Worm (Caenorhabditis elegans) whole organism, L4 larva: Measurements from ENCODE around the gene lron-3.

Source experiments
- D1046.2 ChIP-seq: fragments of 200-800 bp; sonication (Bioruptor generic); IDR thresholded peaks from 2 replicates; pipeline ENCODE4 v1.3.6; 2022; ENCODE audit warnings: missing genetic modification characterization, missing compliant biosample characterization
- F37D6.2 ChIP-seq: sonication (generic microtip); optimal IDR thresholded peaks from 2 replicates; lab custom pipeline; 2016; ENCODE audit warnings: mild to moderate bottlenecking, missing genetic modification characterization, missing compliant biosample characterization
- R02D3.7 ChIP-seq: fragments of 150-350 bp; sonication (generic microtip); optimal IDR thresholded peaks from 3 replicates; lab custom pipeline; 2014; ENCODE audit warnings: missing biosample characterization, missing genetic modification characterization
- aha-1 ChIP-seq: fragments of 150-350 bp; peaks from one replicate; lab custom pipeline; 2014; ENCODE audit warnings: missing biosample characterization, missing genetic modification characterization
- attf-4 ChIP-seq: sonication (generic microtip); optimal IDR thresholded peaks from 3 replicates; lab custom pipeline; 2017; ENCODE audit warnings: missing biosample characterization, missing genetic modification characterization
- ceh-20 ChIP-seq: fragments of 200-800 bp; sonication (Bioruptor generic); IDR thresholded peaks from 2 replicates; pipeline ENCODE4 v1.3.6; 2022; ENCODE audit warnings: missing genetic modification reagents, missing genetic modification characterization, missing compliant biosample characterization
- ceh-44 ChIP-seq: fragments of 200-800 bp; sonication (Bioruptor generic); IDR thresholded peaks from 2 replicates; pipeline ENCODE4 v1.3.6; 2022; ENCODE audit warnings: missing genetic modification reagents, missing genetic modification characterization, missing compliant biosample characterization
- ceh-82 ChIP-seq: sonication (generic microtip); optimal IDR thresholded peaks from 2 replicates; lab custom pipeline; 2017; ENCODE audit warnings: missing biosample characterization, missing genetic modification characterization
- daf-8 ChIP-seq: fragments of 200-800 bp; sonication (Bioruptor generic); IDR thresholded peaks from 2 replicates; pipeline ENCODE4 v1.3.6; 2022; ENCODE audit warnings: missing genetic modification characterization, missing compliant biosample characterization
- dmd-6 ChIP-seq: fragments of 200-800 bp; sonication (Bioruptor generic); IDR thresholded peaks from 2 replicates; pipeline ENCODE4 v1.3.6; 2022; ENCODE audit warnings: missing genetic modification reagents, missing genetic modification characterization, missing compliant biosample characterization
- dpl-1 ChIP-seq: fragments of 150-350 bp; optimal IDR thresholded peaks from 2 replicates; lab custom pipeline; 2014; ENCODE audit warnings: missing biosample characterization, missing genetic modification reagents, missing genetic modification characterization
- hlh-30 ChIP-seq: sonication (generic microtip); optimal IDR thresholded peaks from 2 replicates; lab custom pipeline; 2017; ENCODE audit warnings: antibody characterized with exemption, mild to moderate bottlenecking, missing genetic modification characterization, missing compliant biosample characterization; ENCODE audit not compliant: insufficient read depth
- jun-1 ChIP-seq: fragments of 150-350 bp; optimal IDR thresholded peaks from 2 replicates; lab custom pipeline; 2014; ENCODE audit warnings: missing biosample characterization, missing genetic modification reagents, missing genetic modification characterization
- lin-15B ChIP-seq: fragments of 150-350 bp; sonication (generic microtip); optimal IDR thresholded peaks from 3 replicates; lab custom pipeline; 2014; ENCODE audit warnings: missing biosample characterization, missing genetic modification characterization
- lin-29 ChIP-seq: fragments of 200-800 bp; sonication (Bioruptor generic); IDR thresholded peaks from 2 replicates; pipeline ENCODE4 v1.3.6; 2022; ENCODE audit warnings: missing genetic modification reagents, missing genetic modification characterization, missing compliant biosample characterization
- lir-3 ChIP-seq: sonication (generic microtip); optimal IDR thresholded peaks from 2 replicates; lab custom pipeline; 2016; ENCODE audit warnings: mild to moderate bottlenecking, missing genetic modification characterization, missing compliant biosample characterization
- lsy-2 ChIP-seq, 2 experiments: fragments of 150-350 bp in 1 of 2; sonication (generic microtip) in 1 of 2; optimal IDR thresholded peaks; 2 replicates each; lab custom pipeline; 2014 to 2017; ENCODE audit warnings: missing biosample characterization in 2 of 2, missing genetic modification characterization in 2 of 2
- mdl-1 ChIP-seq, 2 experiments: fragments of 150-350 bp in 1 of 2; sonication (generic microtip) in 1 of 2; optimal IDR thresholded peaks; 2 replicates each; lab custom pipeline; 2014 to 2017; ENCODE audit warnings: missing biosample characterization in 2 of 2, missing genetic modification characterization in 2 of 2
- mep-1 ChIP-seq: fragments of 150-350 bp; sonication (generic microtip); optimal IDR thresholded peaks from 3 replicates; lab custom pipeline; 2014; ENCODE audit warnings: missing biosample characterization, missing genetic modification characterization
- mxl-2 ChIP-seq: fragments of 200-800 bp; sonication (Bioruptor generic); conservative IDR thresholded peaks from 2 replicates; pipeline ENCODE4 v1.3.6; 2022; ENCODE audit warnings: missing genetic modification reagents, missing genetic modification characterization, missing compliant biosample characterization
- nhr-48 ChIP-seq: sonication (generic microtip); optimal IDR thresholded peaks from 2 replicates; lab custom pipeline; 2016; ENCODE audit warnings: mild to moderate bottlenecking, missing genetic modification characterization, missing compliant biosample characterization
- pha-4 ChIP-seq, 2 experiments: fragments of 150-350 bp in 1 of 2; fragments of 200-800 bp in 1 of 2; sonication (Bioruptor generic) in 1 of 2; IDR thresholded peaks in 1 of 2; optimal IDR thresholded peaks in 1 of 2; 2 replicates each; pipeline versions ENCODE4 v1.3.6 to Lab custom; 2014 to 2022; ENCODE audit warnings: missing genetic modification characterization in 2 of 2, missing genetic modification reagents in 2 of 2, missing biosample characterization in 1 of 2, missing compliant biosample characterization in 1 of 2
- pqm-1 ChIP-seq: sonication (generic microtip); optimal IDR thresholded peaks from 2 replicates; lab custom pipeline; 2017; ENCODE audit warnings: missing biosample characterization, missing genetic modification characterization
- saeg-2 ChIP-seq: fragments of 200-800 bp; sonication (Bioruptor generic); IDR thresholded peaks from 2 replicates; pipeline ENCODE4 v1.3.6; 2022; ENCODE audit warnings: missing genetic modification reagents, missing genetic modification characterization, missing compliant biosample characterization
- sdz-12 ChIP-seq: fragments of 200-800 bp; sonication (Bioruptor generic); optimal IDR thresholded peaks from 2 replicates; lab custom pipeline; 2018; ENCODE audit warnings: mild to moderate bottlenecking, missing genetic modification characterization, missing compliant biosample characterization
- spr-1 ChIP-seq: sonication (generic microtip); optimal IDR thresholded peaks from 2 replicates; lab custom pipeline; 2016; ENCODE audit warnings: mild to moderate bottlenecking, missing genetic modification characterization, missing compliant biosample characterization
- unc-62 ChIP-seq, 3 experiments: fragments of 150-350 bp in 1 of 3; sonication (generic microtip); optimal IDR thresholded peaks in 2 of 3; peaks in 1 of 3; 1 replicate in 1 of 3; 2 replicates in 2 of 3; lab custom pipeline; 2014 to 2017; ENCODE audit warnings: missing biosample characterization in 3 of 3, missing genetic modification characterization in 3 of 3, missing genetic modification reagents in 3 of 3, missing genotype in 1 of 3
- zfp-2 ChIP-seq: sonication (generic microtip); optimal IDR thresholded peaks from 2 replicates; lab custom pipeline; 2016; ENCODE audit warnings: mild to moderate bottlenecking, missing genetic modification characterization, missing compliant biosample characterization
- ztf-11 ChIP-seq: fragments of 150-350 bp; optimal IDR thresholded peaks from 2 replicates; lab custom pipeline; 2014; ENCODE audit warnings: missing biosample characterization, missing genetic modification characterization

The lron-3 gene

ce11 chrX:15566640-15567039 is 8.9 kb upstream of the lron-3 start (continued):
- TF ChIP-seq lin-29 (GFP tag; lab: Robert Waterston, UW): no peak
- no peak for TF ChIP-seq pqm-1 (tag; lab: Kevin White, UChicago)
- no peak for TF ChIP-seq nhr-48 (tag; lab: Kevin White, UChicago)
- no peak for TF ChIP-seq lir-3 (tag; lab: Kevin White, UChicago)
- TF ChIP-seq hlh-30 (tag; lab: Kevin White, UChicago): no peak
- TF ChIP-seq attf-4: no peak

- TF ChIP-seq hlh-30 (tag; lab: Kevin White, UChicago): peak; percentile 79
- no peak for TF ChIP-seq saeg-2 (GFP tag; lab: Robert Waterston, UW)
- no peak for TF ChIP-seq lin-15B (tag; lab: Kevin White, UChicago)
- TF ChIP-seq jun-1 (tag; lab: Kevin White, UChicago): no peak
- 0 out of 2 replicates have a peak, but pooled peaks have one; percentile 12 for TF ChIP-seq dmd-6 (GFP tag; lab: Robert Waterston, UW)
- peak; percentile 4 for TF ChIP-seq mep-1 (tag; lab: Kevin White, UChicago)
- TF ChIP-seq lsy-2 (tag; optimal IDR thresholded peaks at IDR 0.05; lab: Kevin White, UChicago): peak in 1 of 2 experiments; percentile 35
- TF ChIP-seq mdl-1 (tag; optimal IDR thresholded peaks at IDR 0.05; lab: Kevin White, UChicago): peak in 1 of 2 experiments; percentile 37
- peak; percentile 31 for TF ChIP-seq aha-1 (tag; lab: Kevin White, UChicago)
- 0 out of 2 replicates have a peak, but pooled peaks have one; percentile 27 for TF ChIP-seq ceh-20 (GFP tag; lab: Robert Waterston, UW)
- peak in 1 of 2 experiments; percentile 99 for TF ChIP-seq unc-62 (GFP tag; optimal IDR thresholded peaks at IDR 0.05 in 1 of 2; lab: Kevin White, UChicago)
- TF ChIP-seq unc-62 (tag; optimal IDR thresholded peaks at IDR 0.05; lab: Kevin White, UChicago): no peak
Observed at ce11 chrX:15564338-15564737, 6.6 kb upstream of the lron-3 start.

ce11 chrX:15559473-15559872 is 1.7 kb upstream of the lron-3 start:
- TF ChIP-seq R02D3.7 (tag; lab: Kevin White, UChicago) (no peak), ceh-44 (GFP tag; lab: Robert Waterston, UW) (no peak), ztf-11 (tag; lab: Kevin White, UChicago) (no peak), aha-1 (tag; lab: Kevin White, UChicago) (peak; percentile 37)

ce11 chrX:15555529-15555928 is 2.2 kb downstream of the lron-3 start:
- TF ChIP-seq unc-62 (GFP tag; optimal IDR thresholded peaks at IDR 0.05 in 1 of 2; lab: Kevin White, UChicago): peak in 1 of 2 experiments; percentile 80
- TF ChIP-seq unc-62 (tag; optimal IDR thresholded peaks at IDR 0.05; lab: Kevin White, UChicago): no peak
- TF ChIP-seq spr-1: no peak

ce11 chrX:15554910-15555309 is 2.8 kb downstream of the lron-3 start:
- TF ChIP-seq lin-15B (tag; lab: Kevin White, UChicago) (no peak), aha-1 (tag; lab: Kevin White, UChicago) (peak; percentile 51), hlh-30 (tag; lab: Kevin White, UChicago) (peak; percentile 41), sdz-12 (no peak), mxl-2 (GFP tag; lab: Robert Waterston, UW) (no peak), ceh-20 (GFP tag; lab: Robert Waterston, UW) (peak; percentile 57; the same call in 1 of the 2 replicates), dpl-1 (GFP tag; lab: Kevin White, UChicago) (no peak)

- TF ChIP-seq unc-62 (GFP tag; optimal IDR thresholded peaks at IDR 0.05 in 1 of 2; lab: Kevin White, UChicago): peak in 1 of 2 experiments; percentile 38
- TF ChIP-seq unc-62 (tag; optimal IDR thresholded peaks at IDR 0.05; lab: Kevin White, UChicago): no peak
- TF ChIP-seq daf-8 (GFP tag; lab: Robert Waterston, UW): no peak
Observed at ce11 chrX:15552024-15552769, 5.6 kb downstream of the lron-3 start.

- TF ChIP-seq D1046.2: no peak
- TF ChIP-seq ceh-82 (tag; lab: Kevin White, UChicago): no peak
- no peak for TF ChIP-seq F37D6.2 (tag; lab: Kevin White, UChicago)
- no peak for TF ChIP-seq pha-4 (GFP tag; IDR thresholded peaks at IDR 0.05; lab: Robert Waterston, UW)
- no peak for TF ChIP-seq pha-4 (tag; optimal IDR thresholded peaks at IDR 0.05; lab: Kevin White, UChicago)
- no peak for TF ChIP-seq zfp-2
- TF ChIP-seq, all 104 proteins: peak for 0
Observed at ce11 chrX:15550769-15551168, 7.0 kb downstream of the lron-3 start.
